Worm (Caenorhabditis elegans): ENCODE data around the gene F21D5.4.

Gene F21D5.4

ce11 chrIV:8725345-8725744, 12.5 kb upstream of the F21D5.4 start, which contains the start of gene pgm-3 (continued):
- TF ChIP-seq daf-16 (GFP tag; optimal IDR thresholded peaks at IDR 0.05) (no peak), daf-16 (tag; optimal IDR thresholded peaks at IDR 0.05) (peak; percentile 77), unc-130 (GFP tag; optimal IDR thresholded peaks at IDR 0.05) (no peak), ceh-28 (tag; optimal IDR thresholded peaks at IDR 0.05) (no peak), F37D6.2 (tag; optimal IDR thresholded peaks at IDR 0.05) (no peak), nhr-237 (tag; optimal IDR thresholded peaks at IDR 0.05) (no peak), hmg-1.1 (GFP tag; IDR thresholded peaks at IDR 0.05) (no peak), nhr-6 (tag; optimal IDR thresholded peaks at IDR 0.05) (no peak), snpc-1.2 (GFP tag; IDR thresholded peaks at IDR 0.05) (no peak), ces-1 (GFP tag; optimal IDR thresholded peaks at IDR 0.05) (no peak), lir-3 (tag; optimal IDR thresholded peaks at IDR 0.05) (no peak), Y5F2A.4 (GFP tag; optimal IDR thresholded peaks at IDR 0.05) (no peak), hif-1 (tag; optimal IDR thresholded peaks at IDR 0.05) (no peak), lin-13 (GFP tag; optimal IDR thresholded peaks at IDR 0.05) (no peak), madf-5 (GFP tag; IDR thresholded peaks at IDR 0.05) (no peak), F49E8.2 (tag; optimal IDR thresholded peaks at IDR 0.05; ENCODE audit: borderline replicate concordance) (no peak), F44E2.7 (GFP tag; IDR thresholded peaks at IDR 0.05) (no peak), fkh-10 (GFP tag; optimal IDR thresholded peaks at IDR 0.05) (no peak), hlh-11 (tag; optimal IDR thresholded peaks at IDR 0.05) (peak; percentile 22), saeg-2 (GFP tag; IDR thresholded peaks at IDR 0.05) (no peak), duxl-1 (tag; optimal IDR thresholded peaks at IDR 0.05; ENCODE audit: poor library complexity) (no peak), ceh-20 (GFP tag; IDR thresholded peaks at IDR 0.05) (no peak)

- TF ChIP-seq F49E8.2 (tag; optimal IDR thresholded peaks at IDR 0.05; ENCODE audit: borderline replicate concordance): peak; percentile 15
- no peak for TF ChIP-seq nhr-77 (tag; optimal IDR thresholded peaks at IDR 0.05)
- no peak for TF ChIP-seq Y105C5A.15 (GFP tag; IDR thresholded peaks at IDR 0.05)
- no peak for TF ChIP-seq daf-19 (GFP tag; conservative IDR thresholded peaks at IDR 0.05)
Measured at ce11 chrIV:8728122-8728521, 9.8 kb upstream of the F21D5.4 start, which contains the start of gene otub-3. Gene otub-3 (plus strand): TSS chrIV:8728177.

DNA sequence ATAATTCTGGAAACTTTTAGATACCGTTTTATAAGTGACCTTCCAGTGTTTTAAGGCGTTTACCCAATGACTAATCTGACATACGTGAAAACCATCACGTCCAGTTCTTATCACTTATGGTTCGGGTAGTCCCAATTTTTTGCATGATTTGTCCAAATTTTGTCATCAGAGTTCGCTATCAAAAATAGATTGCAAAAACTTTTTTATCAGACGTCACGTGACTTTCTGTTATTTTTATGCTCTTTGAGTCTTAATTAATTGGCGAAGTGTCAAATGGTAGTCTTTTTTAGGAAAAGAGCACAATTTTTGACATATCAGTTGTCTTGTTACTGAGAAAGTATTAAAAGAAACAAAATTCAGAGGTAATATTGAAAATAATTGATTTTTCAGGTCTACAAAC, 8.3 kb upstream of the F21D5.4 start:
- TF ChIP-seq hif-1 (tag; optimal IDR thresholded peaks at IDR 0.05): peak in 1 of 2 experiments; percentile 21
- TF ChIP-seq lsy-2 (tag; optimal IDR thresholded peaks at IDR 0.05): no peak
- no peak for TF ChIP-seq jun-1 (tag; optimal IDR thresholded peaks at IDR 0.05)
- TF ChIP-seq hlh-11 (tag; optimal IDR thresholded peaks at IDR 0.05): peak; percentile 60
- peak; percentile 71 for TF ChIP-seq pqm-1 (tag; optimal IDR thresholded peaks at IDR 0.05)
- no peak for TF ChIP-seq zfp-2 (tag; optimal IDR thresholded peaks at IDR 0.05)
- TF ChIP-seq F10B5.3 (tag; optimal IDR thresholded peaks at IDR 0.05): no peak
- no peak for TF ChIP-seq unc-62 (GFP tag; optimal IDR thresholded peaks at IDR 0.05 in 1 of 2)
- no peak for TF ChIP-seq unc-62 (tag; optimal IDR thresholded peaks at IDR 0.05)
- TF ChIP-seq daf-16 (GFP tag; optimal IDR thresholded peaks at IDR 0.05): no peak
- peak; percentile 63 for TF ChIP-seq daf-16 (tag; optimal IDR thresholded peaks at IDR 0.05)
- peak; percentile 53 for TF ChIP-seq dve-1 (tag; optimal IDR thresholded peaks at IDR 0.05; ENCODE audit: insufficient read depth)
- TF ChIP-seq duxl-1 (tag; optimal IDR thresholded peaks at IDR 0.05; ENCODE audit: poor library complexity): no peak
- peak; percentile 83 for TF ChIP-seq dmd-6 (GFP tag; IDR thresholded peaks at IDR 0.05)
- no peak for TF ChIP-seq nhr-41 (GFP tag; IDR thresholded peaks at IDR 0.05)
- TF ChIP-seq dpl-1 (GFP tag; optimal IDR thresholded peaks at IDR 0.05): no peak
- no peak for TF ChIP-seq nhr-10 (tag; optimal IDR thresholded peaks at IDR 0.05)
- TF ChIP-seq nhr-25 (tag; optimal IDR thresholded peaks at IDR 0.05; ENCODE audit: borderline replicate concordance, insufficient read depth): no peak
- TF ChIP-seq nhr-102 (tag; optimal IDR thresholded peaks at IDR 0.05): peak; percentile 6
- no peak for TF ChIP-seq nhr-11 (tag; optimal IDR thresholded peaks at IDR 0.05)
- no peak for TF ChIP-seq ceh-28 (tag; optimal IDR thresholded peaks at IDR 0.05)
- TF ChIP-seq hlh-30 (tag; optimal IDR thresholded peaks at IDR 0.05; ENCODE audit: insufficient read depth): peak; percentile 20
- TF ChIP-seq tra-1 (GFP tag; IDR thresholded peaks at IDR 0.05): peak; percentile 53; the same call in 1 of the 2 replicates
- TF ChIP-seq ceh-44 (GFP tag; IDR thresholded peaks at IDR 0.05): no peak
- peak; percentile 33 for TF ChIP-seq aha-1 (tag)
- TF ChIP-seq spr-1 (tag; optimal IDR thresholded peaks at IDR 0.05): no peak
- peak; percentile 40 for TF ChIP-seq nhr-28 (tag; optimal IDR thresholded peaks at IDR 0.05)
- no peak for TF ChIP-seq nhr-42 (GFP tag; IDR thresholded peaks at IDR 0.05)
- TF ChIP-seq php-3 (GFP tag; IDR thresholded peaks at IDR 0.05): peak; percentile 22; the same call in 1 of the 2 replicates
- no peak for TF ChIP-seq zip-11 (GFP tag; IDR thresholded peaks at IDR 0.05)
